Fruit fly (Drosophila melanogaster): ENCODE results near the gene CG8209.

The CG8209 gene

dm6 chr3L:7988828-7989673 lies 12.8 kb downstream of the CG8209 start (continued):
- peak; percentile 50; the same call in 1 of the 3 replicates for TF ChIP-seq tgo (GFP tag; IDR thresholded peaks at IDR 0.05)
- no peak for TF ChIP-seq CG6175 (GFP tag; IDR thresholded peaks at IDR 0.05)
- peak; percentile 77 for TF ChIP-seq gsb-n (tag; optimal IDR thresholded peaks at IDR 0.05)
- TF ChIP-seq CG7271 (tag; optimal IDR thresholded peaks at IDR 0.05) = peak; percentile 63
- no peak for TF ChIP-seq CG1603 (tag; optimal IDR thresholded peaks at IDR 0.05)
- TF ChIP-seq bowl (GFP tag; IDR thresholded peaks at IDR 0.05) = no peak
- peak; percentile 68 for TF ChIP-seq CoRest (tag; optimal IDR thresholded peaks at IDR 0.05)
- no peak for TF ChIP-seq dm (GFP tag; optimal IDR thresholded peaks at IDR 0.05)
- peak; percentile 86 for TF ChIP-seq CG10267 (tag; optimal IDR thresholded peaks at IDR 0.05)
- TF ChIP-seq org-1 (GFP tag; optimal IDR thresholded peaks at IDR 0.05) = peak; percentile 41
- TF ChIP-seq TFAM (GFP tag; optimal IDR thresholded peaks at IDR 0.05) = peak; percentile 39
- no peak for TF ChIP-seq CG13287 (GFP tag; IDR thresholded peaks at IDR 0.05; ENCODE audit: partially characterized antibody)
- no peak for TF ChIP-seq CG1647 (GFP tag; optimal IDR thresholded peaks at IDR 0.05)
- TF ChIP-seq CG13424 (tag; optimal IDR thresholded peaks at IDR 0.05) = peak; percentile 69
- peak; percentile 70 for TF ChIP-seq croc (GFP tag; conservative IDR thresholded peaks at IDR 0.05)
- TF ChIP-seq en (GFP tag; optimal IDR thresholded peaks at IDR 0.05) = peak; percentile 17
- no peak for TF ChIP-seq HmgZ (tag; optimal IDR thresholded peaks at IDR 0.05)
- TF ChIP-seq eve (GFP tag; optimal IDR thresholded peaks at IDR 0.05) = peak; percentile 19 to 88
- peak; percentile 46; the same call in 1 of the 2 replicates for TF ChIP-seq stc (GFP tag; IDR thresholded peaks at IDR 0.05)
- TF ChIP-seq Spps (tag; optimal IDR thresholded peaks at IDR 0.05) = peak; percentile 80
- TF ChIP-seq nau (GFP tag; optimal IDR thresholded peaks at IDR 0.05) = peak; percentile 56
- peak; percentile 33 for TF ChIP-seq CG5180 (GFP tag; optimal IDR thresholded peaks at IDR 0.05)
- TF ChIP-seq CG7357 (GFP tag; IDR thresholded peaks at IDR 0.05) = no peak; the same call in 2 of the 3 replicates
- no peak for TF ChIP-seq btn (GFP tag; optimal IDR thresholded peaks at IDR 0.05)
- no peak for TF ChIP-seq D (optimal IDR thresholded peaks at IDR 0.05)
- TF ChIP-seq D (GFP tag; optimal IDR thresholded peaks at IDR 0.05) = peak; percentile 85
- no peak for TF ChIP-seq CG31224 (GFP tag; IDR thresholded peaks at IDR 0.05)
- TF ChIP-seq Hey (tag; optimal IDR thresholded peaks at IDR 0.05) = no peak
- TF ChIP-seq jing (GFP tag; optimal IDR thresholded peaks at IDR 0.05) = peak; percentile 29
- TF ChIP-seq CG10543 (GFP tag; optimal IDR thresholded peaks at IDR 0.05) = no peak
- TF ChIP-seq gro (GFP tag; optimal IDR thresholded peaks at IDR 0.05) = no peak
- no peak for TF ChIP-seq unc-4 (GFP tag; IDR thresholded peaks at IDR 0.05; ENCODE audit: partially characterized antibody)
- TF ChIP-seq Vsx1 (GFP tag; optimal IDR thresholded peaks at IDR 0.05) = peak; percentile 23
- no peak for TF ChIP-seq p53 (GFP tag; optimal IDR thresholded peaks at IDR 0.05)
- no peak for TF ChIP-seq Tbp (GFP tag; optimal IDR thresholded peaks at IDR 0.05)
- peak; percentile 84 for TF ChIP-seq CG4820 (GFP tag; optimal IDR thresholded peaks at IDR 0.05)
- TF ChIP-seq CG8478 (optimal IDR thresholded peaks at IDR 0.05) = no peak
- peak; percentile 65 for TF ChIP-seq Six4 (GFP tag; optimal IDR thresholded peaks at IDR 0.05)
- no peak for TF ChIP-seq Aef1 (GFP tag; IDR thresholded peaks at IDR 0.05)
- TF ChIP-seq CG31441 (GFP tag; IDR thresholded peaks at IDR 0.05) = peak; percentile 84
- TF ChIP-seq so (GFP tag; IDR thresholded peaks at IDR 0.05) = no peak
- TF ChIP-seq CG9932 (GFP tag; IDR thresholded peaks at IDR 0.05) = no peak
- TF ChIP-seq nerfin-2 (GFP tag; IDR thresholded peaks at IDR 0.05; ENCODE audit: partially characterized antibody) = no peak
- peak; percentile 66 for TF ChIP-seq CG32772 (GFP tag; IDR thresholded peaks at IDR 0.05)
- TF ChIP-seq sisA (GFP tag; IDR thresholded peaks at IDR 0.05) = no peak; the same call in 1 of the 2 replicates
- TF ChIP-seq crol (GFP tag; IDR thresholded peaks at IDR 0.05) = peak; percentile 95
- TF ChIP-seq mam (GFP tag; optimal IDR thresholded peaks at IDR 0.05) = peak; percentile 7
- TF ChIP-seq cad (GFP tag; optimal IDR thresholded peaks at IDR 0.05) = no peak
- no peak for TF ChIP-seq cas (GFP tag; IDR thresholded peaks at IDR 0.05)
- peak; percentile 59 for TF ChIP-seq Chrac-16 (GFP tag; optimal IDR thresholded peaks at IDR 0.05)
- TF ChIP-seq Drgx (GFP tag; IDR thresholded peaks at IDR 0.05) = 0 out of 2 replicates have a peak, but pooled peaks have one; percentile 24
